Worm (Caenorhabditis elegans) whole organism, early embryonic: ENCODE data around the gene C03B1.1.

Experiments
- ama-1 ChIP-seq: fragments of 150-350 bp; optimal IDR thresholded peaks from 2 replicates; lab custom pipeline; 2014
- flt-1 ChIP-seq: fragments of 200-800 bp; sonication (Bioruptor generic); IDR thresholded peaks from 2 replicates; pipeline ENCODE4 v1.3.6; 2022; ENCODE audit warnings: missing genetic modification characterization, missing compliant biosample characterization
- pes-1 ChIP-seq: fragments of 200-800 bp; sonication (Bioruptor generic); IDR thresholded peaks from 2 replicates; pipeline ENCODE4 v1.3.6; 2022; ENCODE audit warnings: missing genetic modification reagents, missing genetic modification characterization, missing compliant biosample characterization
- sea-1 ChIP-seq: fragments of 200-800 bp; sonication (Bioruptor generic); conservative IDR thresholded peaks from 2 replicates; pipeline ENCODE4 v1.3.6; 2022; ENCODE audit warnings: missing genetic modification characterization, missing compliant biosample characterization
- tra-4 ChIP-seq: sonication (generic microtip); optimal IDR thresholded peaks from 2 replicates; lab custom pipeline; 2017; ENCODE audit warnings: missing genetic modification characterization, missing compliant biosample characterization

DNA sequence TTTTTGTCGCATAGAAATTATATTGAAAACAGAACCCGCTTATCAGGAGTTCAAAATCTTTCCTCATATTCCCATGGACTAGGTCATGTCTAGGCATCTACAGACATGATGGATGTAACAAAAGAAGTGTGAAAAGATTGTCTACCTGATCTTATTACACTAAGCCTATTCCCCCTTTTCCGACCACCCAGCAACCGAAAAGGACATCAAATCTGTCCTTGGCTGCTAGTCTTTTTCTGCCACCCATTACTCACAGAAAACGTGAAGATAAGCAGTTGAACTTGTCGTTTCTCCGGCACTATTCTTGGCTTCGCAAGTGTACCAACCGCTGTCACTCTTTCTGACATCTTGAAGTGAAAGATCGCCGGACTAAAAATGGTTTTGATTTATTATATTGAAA lies 8.4 kb downstream of the C03B1.1 start:
- no peak for TF ChIP-seq tra-4 (tag; lab: Kevin White, UChicago)
- TF ChIP-seq pes-1, result no peak
- no peak for TF ChIP-seq ama-1 (lab: Kevin White, UChicago)
- no peak for TF ChIP-seq flt-1 (GFP tag; lab: Robert Waterston, UW)
- TF ChIP-seq sea-1 (GFP tag; lab: Robert Waterston, UW), result no peak
